Fruit fly (Drosophila melanogaster): ENCODE results near the gene Arp1.

DNA sequence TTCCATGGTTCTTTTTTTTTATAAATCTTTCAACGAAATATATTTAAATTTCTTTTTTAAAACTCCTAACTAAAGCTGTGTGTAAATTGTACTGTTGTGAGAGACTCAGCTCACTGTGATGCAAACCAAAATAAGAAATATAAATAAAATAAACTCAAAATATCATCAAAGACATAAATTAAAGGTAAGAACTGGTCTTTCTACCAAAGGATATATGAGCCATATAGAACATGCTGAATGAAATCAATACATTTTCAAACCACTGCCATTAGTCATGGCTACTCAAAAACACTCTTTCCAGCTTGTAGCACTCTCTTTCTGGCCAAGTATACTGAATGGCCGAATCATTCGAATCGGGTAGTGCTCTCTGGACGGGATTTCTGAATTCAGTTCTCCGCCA, 3.2 kb downstream of the Arp1 start, which contains the start of the genes CG14391 and NijC:
- TF ChIP-seq CTCF (optimal IDR thresholded peaks at IDR 0.05) (no peak), CG8478 (optimal IDR thresholded peaks at IDR 0.05) (no peak)

Data from S2 (cell line).